Fruit fly (Drosophila melanogaster) whole organism, prepupa: ENCODE data around the gene CG4069.

Source experiments
- CG11902 ChIP-seq: fragments of 200-800 bp; sonication (Bioruptor generic); optimal IDR thresholded peaks from 3 replicates; lab custom pipeline; 2016; ENCODE audit warnings: missing biosample characterization, missing genetic modification characterization
- Eip93F ChIP-seq: fragments of 200-800 bp; sonication (Bioruptor generic); optimal IDR thresholded peaks from 2 replicates; lab custom pipeline; 2016; ENCODE audit warnings: missing biosample characterization, mild to moderate bottlenecking, missing genetic modification characterization
- Ets96B ChIP-seq: fragments of 200-800 bp; optimal IDR thresholded peaks from 2 replicates; lab custom pipeline; 2019; ENCODE audit warnings: missing biosample characterization, mild to moderate bottlenecking, missing genetic modification characterization, moderate library complexity
- eg ChIP-seq: fragments of 200-800 bp; sonication (Bioruptor generic); IDR thresholded peaks from 3 replicates; pipeline ENCODE4 v1.3.6; 2022; ENCODE audit warnings: missing biosample characterization, missing genetic modification characterization

- peak; percentile 81 for TF ChIP-seq Ets96B (tag; lab: Kevin White, UChicago)
- TF ChIP-seq CG11902 (GFP tag; lab: Kevin White, UChicago) = peak; percentile 84
- TF ChIP-seq Eip93F = peak; percentile 34
- peak; percentile 95 for TF ChIP-seq eg (GFP tag; lab: Robert Waterston, UW)
Measured at dm6 chr3L:12533392-12534070, 3.6 kb downstream of the CG4069 start, which contains the start of the genes Tsf2 and CG34242.
